Worm (Caenorhabditis elegans) whole organism, early embryonic: ENCODE measurements around the gene C31B8.9.

Source experiments
- B0310.2 ChIP-seq: sonication (generic microtip); optimal IDR thresholded peaks from 2 replicates; lab custom pipeline; 2016; ENCODE audit warnings: mild to moderate bottlenecking, missing genetic modification characterization, missing compliant biosample characterization
- F13C5.2 ChIP-seq: sonication (generic microtip); optimal IDR thresholded peaks from 2 replicates; lab custom pipeline; 2017; ENCODE audit warnings: mild to moderate bottlenecking, missing genetic modification characterization, inconsistent platforms, missing compliant biosample characterization
- aly-1 ChIP-seq: sonication (generic microtip); optimal IDR thresholded peaks from 2 replicates; lab custom pipeline; 2016; ENCODE audit warnings: missing genetic modification characterization, missing compliant biosample characterization
- ama-1 ChIP-seq: fragments of 150-350 bp; optimal IDR thresholded peaks from 2 replicates; lab custom pipeline; 2014
- ceh-13 ChIP-seq: fragments of 200-800 bp; sonication (Bioruptor generic); optimal IDR thresholded peaks from 2 replicates; lab custom pipeline; 2018; ENCODE audit warnings: mild to moderate bottlenecking, missing genetic modification characterization, missing compliant biosample characterization
- ceh-36 ChIP-seq: sonication (generic microtip); optimal IDR thresholded peaks from 2 replicates; lab custom pipeline; 2016; ENCODE audit warnings: missing genetic modification characterization, inconsistent platforms, missing compliant biosample characterization
- ets-7 ChIP-seq: sonication (generic microtip); optimal IDR thresholded peaks from 2 replicates; lab custom pipeline; 2016; ENCODE audit warnings: missing genotype, missing genetic modification characterization, missing compliant biosample characterization
- flt-1 ChIP-seq: fragments of 200-800 bp; sonication (Bioruptor generic); IDR thresholded peaks from 2 replicates; pipeline ENCODE4 v1.3.6; 2022; ENCODE audit warnings: missing genetic modification characterization, missing compliant biosample characterization
- hmbx-1 ChIP-seq: sonication (generic microtip); optimal IDR thresholded peaks from 2 replicates; lab custom pipeline; 2016; ENCODE audit warnings: mild to moderate bottlenecking, missing genetic modification characterization, missing compliant biosample characterization
- hmg-4 ChIP-seq: fragments of 200-800 bp; sonication (Bioruptor generic); optimal IDR thresholded peaks from 2 replicates; lab custom pipeline; 2018; ENCODE audit warnings: mild to moderate bottlenecking, missing genetic modification characterization, missing compliant biosample characterization
- hnd-1 ChIP-seq: sonication (generic microtip); optimal IDR thresholded peaks from 2 replicates; lab custom pipeline; 2016; ENCODE audit warnings: missing genetic modification characterization, missing compliant biosample characterization
- pes-1 ChIP-seq: fragments of 200-800 bp; sonication (Bioruptor generic); IDR thresholded peaks from 2 replicates; pipeline ENCODE4 v1.3.6; 2022; ENCODE audit warnings: missing genetic modification reagents, missing genetic modification characterization, missing compliant biosample characterization
- scrt-1 ChIP-seq: fragments of 200-800 bp; sonication (Bioruptor generic); IDR thresholded peaks from 2 replicates; pipeline ENCODE4 v1.3.6; 2022; ENCODE audit warnings: missing genetic modification characterization, missing compliant biosample characterization
- sea-1 ChIP-seq: fragments of 200-800 bp; sonication (Bioruptor generic); conservative IDR thresholded peaks from 2 replicates; pipeline ENCODE4 v1.3.6; 2022; ENCODE audit warnings: missing genetic modification characterization, missing compliant biosample characterization
- tbx-11 ChIP-seq: fragments of 200-800 bp; sonication (Bioruptor generic); IDR thresholded peaks from 2 replicates; pipeline ENCODE4 v1.3.6; 2022; ENCODE audit warnings: missing genetic modification characterization, missing compliant biosample characterization
- tbx-37 ChIP-seq: fragments of 200-800 bp; sonication (Bioruptor generic); conservative IDR thresholded peaks from 2 replicates; pipeline ENCODE4 v1.3.6; 2022; ENCODE audit warnings: missing genetic modification reagents, missing genetic modification characterization, missing compliant biosample characterization
- tra-4 ChIP-seq: sonication (generic microtip); optimal IDR thresholded peaks from 2 replicates; lab custom pipeline; 2017; ENCODE audit warnings: missing genetic modification characterization, missing compliant biosample characterization

Gene C31B8.9

ce11 chrV:2922594-2922993 lies 9.8 kb upstream of the C31B8.9 start, which contains the start of gene srh-38:
Gene srh-38 (minus strand): TSS chrV:2922694.
- TF ChIP-seq sea-1 (GFP tag; lab: Robert Waterston, UW): no peak
- TF ChIP-seq ceh-13 (GFP tag; lab: Kevin White, UChicago): no peak
- no peak for TF ChIP-seq ets-7 (tag; lab: Kevin White, UChicago)
- TF ChIP-seq hnd-1: no peak
- TF ChIP-seq ama-1 (lab: Kevin White, UChicago): no peak
- TF ChIP-seq hmbx-1 (tag; lab: Kevin White, UChicago): no peak

ce11 chrV:2920125-2920524 lies 7.3 kb upstream of the C31B8.9 start:
- TF ChIP-seq ceh-13 (GFP tag; lab: Kevin White, UChicago) (no peak), tbx-11 (GFP tag; lab: Robert Waterston, UW) (no peak), ama-1 (lab: Kevin White, UChicago) (no peak), hnd-1 (no peak), aly-1 (tag; lab: Kevin White, UChicago) (no peak), pes-1 (GFP tag; lab: Robert Waterston, UW) (no peak), scrt-1 (GFP tag; lab: Robert Waterston, UW) (no peak), tbx-37 (GFP tag; lab: Robert Waterston, UW) (no peak), tra-4 (tag; lab: Kevin White, UChicago) (no peak), flt-1 (no peak), hmg-4 (no peak)

DNA sequence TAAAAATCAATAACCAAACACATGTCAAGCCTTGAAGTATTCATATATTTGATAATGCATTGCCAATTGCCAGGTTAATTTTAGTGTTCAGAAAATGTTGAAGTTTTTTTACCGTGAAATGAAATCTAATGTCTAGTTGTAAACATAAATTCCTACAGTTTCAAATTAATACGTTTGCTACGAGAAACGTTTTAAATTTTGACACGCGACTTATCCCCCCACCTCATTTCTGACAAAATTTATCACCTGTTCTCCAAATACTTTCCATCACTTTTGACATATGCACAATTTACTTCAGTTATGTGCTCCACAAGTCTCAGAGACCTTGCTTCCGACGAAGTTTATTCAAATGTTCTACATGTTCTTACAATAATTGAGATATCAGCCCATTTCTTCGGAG lies 1.1 kb upstream of the C31B8.9 start, which contains the start of gene srh-146:
TSS of gene srh-146 (plus strand) at position 301 of the 400 bp plus-strand sequence.
- TF ChIP-seq tbx-37 (GFP tag; lab: Robert Waterston, UW) (no peak), pes-1 (GFP tag; lab: Robert Waterston, UW) (no peak), ceh-36 (tag; lab: Kevin White, UChicago) (no peak), scrt-1 (GFP tag; lab: Robert Waterston, UW) (no peak), flt-1 (no peak), ceh-13 (GFP tag; lab: Kevin White, UChicago) (no peak), sea-1 (GFP tag; lab: Robert Waterston, UW) (no peak), B0310.2 (no peak), F13C5.2 (tag; lab: Kevin White, UChicago) (no peak), hmg-4 (no peak), hmbx-1 (tag; lab: Kevin White, UChicago) (no peak), tra-4 (tag; lab: Kevin White, UChicago) (no peak), ama-1 (lab: Kevin White, UChicago) (no peak), ets-7 (tag; lab: Kevin White, UChicago) (no peak), tbx-11 (GFP tag; lab: Robert Waterston, UW) (no peak), aly-1 (tag; lab: Kevin White, UChicago) (no peak), hnd-1 (no peak)

DNA sequence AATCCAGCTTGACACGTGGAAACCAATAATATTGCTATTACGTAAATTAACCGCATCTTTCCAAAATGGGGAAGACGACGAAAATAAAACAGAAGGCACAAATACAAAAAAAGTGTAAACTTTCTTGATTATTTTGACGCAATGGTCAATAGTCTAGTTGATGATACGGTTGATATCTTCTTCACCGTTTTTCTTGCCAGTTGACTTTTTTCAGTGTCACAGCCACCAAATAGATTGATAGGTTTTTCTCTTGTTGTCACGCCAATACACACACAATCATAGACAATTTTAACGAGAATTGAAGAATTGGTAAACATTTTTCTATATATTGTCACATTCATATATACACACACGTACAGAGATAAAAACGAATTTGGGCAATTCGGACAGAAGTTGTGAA lies 3.3 kb downstream of the C31B8.9 start, which contains the start of gene zmp-3:
TSS of gene zmp-3 (minus strand) at position 101 of the 400 bp plus-strand sequence.
- TF ChIP-seq ets-7 (tag; lab: Kevin White, UChicago) (no peak), ama-1 (lab: Kevin White, UChicago) (no peak)

- TF ChIP-seq tra-4 (tag; lab: Kevin White, UChicago) (no peak), ama-1 (lab: Kevin White, UChicago) (no peak), tbx-11 (GFP tag; lab: Robert Waterston, UW) (no peak), hnd-1 (no peak), B0310.2 (no peak), hmbx-1 (tag; lab: Kevin White, UChicago) (no peak), flt-1 (no peak), pes-1 (GFP tag; lab: Robert Waterston, UW) (no peak), sea-1 (GFP tag; lab: Robert Waterston, UW) (no peak)
Observed at ce11 chrV:2903227-2903626, 9.6 kb downstream of the C31B8.9 start, which contains the start of gene C31B8.7. Gene C31B8.7 (minus strand): TSS chrV:2903327.

- no peak for TF ChIP-seq hnd-1
Observed at ce11 chrV:2899867-2900266, 12.9 kb downstream of the C31B8.9 start, which contains the start of gene str-46. Gene str-46 (minus strand): TSS chrV:2899967.

DNA sequence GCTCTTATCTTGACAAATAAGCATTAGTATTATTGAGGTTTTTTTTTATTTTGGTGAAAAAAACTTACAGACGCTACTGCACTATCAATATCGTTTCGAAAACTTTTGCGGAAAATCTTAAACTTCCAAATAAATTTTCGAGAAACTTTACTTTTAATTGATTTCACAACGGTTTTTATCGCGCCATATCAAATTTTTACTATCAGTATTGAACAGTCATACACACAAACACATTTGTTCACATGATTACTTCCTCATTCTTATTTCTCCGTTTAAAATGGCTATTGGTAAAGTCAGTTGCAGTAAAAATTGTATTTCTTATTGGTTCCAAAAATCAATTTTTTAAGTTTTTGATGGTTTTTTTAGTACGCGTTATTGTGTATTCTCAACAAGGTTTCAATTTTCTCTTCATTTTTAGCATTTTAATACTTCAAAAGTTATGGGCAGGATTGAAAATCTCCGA lies 16.6 kb downstream of the C31B8.9 start, which contains the start of gene pals-32:
TSS of gene pals-32 (plus strand) at position 413 of the 463 bp plus-strand sequence.
- TF ChIP-seq flt-1 (no peak), hmbx-1 (tag; lab: Kevin White, UChicago) (no peak), hnd-1 (no peak), sea-1 (GFP tag; lab: Robert Waterston, UW) (no peak), hmg-4 (no peak), F13C5.2 (tag; lab: Kevin White, UChicago) (no peak), pes-1 (GFP tag; lab: Robert Waterston, UW) (no peak), scrt-1 (GFP tag; lab: Robert Waterston, UW) (no peak), tbx-37 (GFP tag; lab: Robert Waterston, UW) (no peak), ets-7 (tag; lab: Kevin White, UChicago) (no peak)

DNA sequence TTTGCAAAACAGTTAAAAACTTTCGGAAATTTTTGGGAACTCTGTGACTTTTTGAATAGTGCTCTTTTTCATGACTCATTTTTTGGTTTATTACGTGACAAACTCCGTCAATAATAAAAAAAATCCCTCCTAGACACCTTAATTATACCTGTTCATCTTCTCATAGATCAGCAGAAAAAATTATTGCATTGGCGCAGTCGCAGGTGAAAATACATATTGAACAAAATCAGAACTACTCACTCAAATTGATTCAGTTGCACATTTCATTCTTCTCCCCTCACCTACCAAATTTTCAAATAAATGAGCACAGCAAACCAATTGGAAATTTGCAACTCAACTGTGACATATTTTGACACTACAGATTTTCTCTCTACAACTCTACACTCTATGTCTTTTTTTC lies 19.8 kb downstream of the C31B8.9 start, which contains the start of gene srh-127:
TSS of gene srh-127 (plus strand) at position 301 of the 400 bp plus-strand sequence.
- no peak for TF ChIP-seq ama-1 (lab: Kevin White, UChicago)
- no peak for TF ChIP-seq ceh-36 (tag; lab: Kevin White, UChicago)
- no peak for TF ChIP-seq tbx-11 (GFP tag; lab: Robert Waterston, UW)
- TF ChIP-seq tbx-37 (GFP tag; lab: Robert Waterston, UW): no peak
- no peak for TF ChIP-seq aly-1 (tag; lab: Kevin White, UChicago)
- TF ChIP-seq hmbx-1 (tag; lab: Kevin White, UChicago): no peak
- no peak for TF ChIP-seq flt-1
- no peak for TF ChIP-seq ets-7 (tag; lab: Kevin White, UChicago)
- TF ChIP-seq pes-1 (GFP tag; lab: Robert Waterston, UW): no peak
- TF ChIP-seq hmg-4: no peak
